Fruit fly (Drosophila melanogaster) whole organism, wandering third instar larva: ENCODE data around the gene CG14968.
A peak's percentile ranks its signal among the peaks of the same experiment; 100 is the strongest.

Experiments used
- Abd-B ChIP-seq: fragments of >200 bp; optimal IDR thresholded peaks from 2 replicates; lab custom pipeline; 2017; ENCODE audit warnings: missing biosample characterization, missing genetic modification characterization
- CG32264 ChIP-seq: fragments of 200-800 bp; sonication (Bioruptor generic); optimal IDR thresholded peaks from 2 replicates; lab custom pipeline; 2016; ENCODE audit warnings: missing biosample characterization, missing genetic modification characterization
- CG9705 ChIP-seq: fragments of 200-800 bp; sonication (Bioruptor generic); optimal IDR thresholded peaks from 2 replicates; lab custom pipeline; 2018; ENCODE audit warnings: missing biosample characterization, mild to moderate bottlenecking, missing genetic modification characterization
- Dfd ChIP-seq: fragments of >200 bp; optimal IDR thresholded peaks from 2 replicates; lab custom pipeline; 2017; ENCODE audit warnings: missing biosample characterization, missing genetic modification characterization
- Dif ChIP-seq: fragments of 200-275, 200-300 bp; sonication (Bioruptor generic); optimal IDR thresholded peaks from 2 replicates; lab custom pipeline; 2018; ENCODE audit warnings: missing biosample characterization, missing genetic modification characterization; ENCODE audit not compliant: partially characterized antibody
- HLH106 ChIP-seq: fragments of 200-800 bp; optimal IDR thresholded peaks from 3 replicates; lab custom pipeline; 2019; ENCODE audit warnings: missing biosample characterization, mild to moderate bottlenecking, missing genetic modification characterization, moderate library complexity
- Hnf4 ChIP-seq: fragments of 200-800 bp; sonication (Bioruptor generic); optimal IDR thresholded peaks from 2 replicates; lab custom pipeline; 2016; ENCODE audit warnings: missing biosample characterization, mild to moderate bottlenecking, missing genetic modification characterization
- Mio ChIP-seq: sonication (Bioruptor generic); optimal IDR thresholded peaks from 2 replicates; lab custom pipeline; 2016; ENCODE audit warnings: missing biosample characterization, missing genetic modification characterization
- Myc ChIP-seq: fragments of >200 bp; optimal IDR thresholded peaks from 2 replicates; lab custom pipeline; 2017
- N ChIP-seq: fragments of >200 bp; optimal IDR thresholded peaks from 2 replicates; lab custom pipeline; 2018; ENCODE audit warnings: missing biosample characterization, missing external identifiers, missing genetic modification characterization
- OdsH ChIP-seq: fragments of 200-800 bp; sonication (Bioruptor generic); optimal IDR thresholded peaks from 2 replicates; lab custom pipeline; 2016; ENCODE audit warnings: missing biosample characterization, mild to moderate bottlenecking, missing genetic modification characterization
- Rel ChIP-seq, 2 experiments: fragments of 200-800 bp; sonication (Bioruptor generic) in 1 of 2; optimal IDR thresholded peaks; 2 replicates in 1 of 2; 3 replicates in 1 of 2; lab custom pipeline; 2016 to 2019; ENCODE audit warnings: mild to moderate bottlenecking in 2 of 2, missing biosample characterization in 2 of 2, missing genetic modification characterization in 2 of 2, moderate library complexity in 1 of 2
- Sp1 ChIP-seq: fragments of 200-800 bp; sonication (Bioruptor generic); optimal IDR thresholded peaks from 3 replicates; lab custom pipeline; 2019; ENCODE audit warnings: missing biosample characterization, mild to moderate bottlenecking, missing genetic modification characterization, moderate library complexity
- Vsx2 ChIP-seq: fragments of 200-300, 225-300 bp; sonication (Bioruptor generic); optimal IDR thresholded peaks from 2 replicates; lab custom pipeline; 2018; ENCODE audit warnings: missing biosample characterization, missing genetic modification characterization; ENCODE audit not compliant: partially characterized antibody
- br ChIP-seq: fragments of 200-800 bp; sonication (Bioruptor generic); optimal IDR thresholded peaks from 2 replicates; lab custom pipeline; 2016; ENCODE audit warnings: missing biosample characterization, missing genetic modification characterization
- brk ChIP-seq: fragments of 200-800 bp; sonication (Bioruptor generic); optimal IDR thresholded peaks from 2 replicates; lab custom pipeline; 2016; ENCODE audit warnings: missing biosample characterization, mild to moderate bottlenecking, missing genetic modification characterization
- dsf ChIP-seq: sonication (Bioruptor generic); optimal IDR thresholded peaks from 2 replicates; lab custom pipeline; 2016; ENCODE audit warnings: missing biosample characterization, missing genetic modification characterization, borderline replicate concordance
- ey ChIP-seq: fragments of 200-800 bp; sonication (Bioruptor generic); optimal IDR thresholded peaks from 2 replicates; lab custom pipeline; 2016; ENCODE audit warnings: missing biosample characterization, missing genetic modification characterization
- fru ChIP-seq: fragments of 200-800 bp; sonication (Bioruptor generic); optimal IDR thresholded peaks from 3 replicates; lab custom pipeline; 2016; ENCODE audit warnings: missing biosample characterization, mild to moderate bottlenecking, missing genetic modification characterization
- h ChIP-seq: fragments of 200-800 bp; sonication (Bioruptor generic); optimal IDR thresholded peaks from 3 replicates; lab custom pipeline; 2016; ENCODE audit warnings: missing biosample characterization, mild to moderate bottlenecking, missing genetic modification characterization
- jim ChIP-seq: fragments of 175-275, 200-325 bp; sonication (Bioruptor generic); optimal IDR thresholded peaks from 2 replicates; lab custom pipeline; 2016; ENCODE audit warnings: missing biosample characterization, mild to moderate bottlenecking, missing genetic modification characterization
- lola ChIP-seq: fragments of >200 bp; optimal IDR thresholded peaks from 2 replicates; lab custom pipeline; 2017; ENCODE audit warnings: missing biosample characterization, missing genetic modification characterization
- pan ChIP-seq: fragments of >200 bp; optimal IDR thresholded peaks from 2 replicates; lab custom pipeline; 2017
- psq ChIP-seq: fragments of 200-800 bp; sonication (Bioruptor generic); optimal IDR thresholded peaks from 3 replicates; lab custom pipeline; 2017; ENCODE audit warnings: missing biosample characterization, mild to moderate bottlenecking, missing genetic modification characterization, moderate library complexity
- sage ChIP-seq: fragments of 200-800 bp; sonication (Bioruptor generic); optimal IDR thresholded peaks from 2 replicates; lab custom pipeline; 2016; ENCODE audit warnings: missing biosample characterization, mild to moderate bottlenecking, missing genetic modification characterization
- sv ChIP-seq: fragments of 200-800 bp; sonication (Bioruptor generic); optimal IDR thresholded peaks from 3 replicates; lab custom pipeline; 2016; ENCODE audit warnings: missing biosample characterization, missing genetic modification characterization
- tai ChIP-seq: sonication (Bioruptor generic); optimal IDR thresholded peaks from 2 replicates; lab custom pipeline; 2016; ENCODE audit warnings: missing biosample characterization, missing genetic modification characterization
- usp ChIP-seq: fragments of >200 bp; optimal IDR thresholded peaks from 2 replicates; lab custom pipeline; 2017; ENCODE audit warnings: missing biosample characterization, missing genetic modification characterization
- woc ChIP-seq: sonication (Bioruptor generic); optimal IDR thresholded peaks from 2 replicates; lab custom pipeline; 2016; ENCODE audit warnings: missing biosample characterization, mild to moderate bottlenecking, missing genetic modification characterization

The CG14968 gene

dm6 chr3L:3316441-3316840 is 13.5 kb upstream of the CG14968 start, which contains the start of gene Drsl5:
TSS of gene Drsl5 (plus strand) at chr3L:3316781.
- no peak for TF ChIP-seq tai (GFP tag; lab: Kevin White, UChicago)
- TF ChIP-seq Myc (lab: Kevin White, UChicago) = peak; percentile 24
- TF ChIP-seq, all 38 proteins: peak for 1

DNA sequence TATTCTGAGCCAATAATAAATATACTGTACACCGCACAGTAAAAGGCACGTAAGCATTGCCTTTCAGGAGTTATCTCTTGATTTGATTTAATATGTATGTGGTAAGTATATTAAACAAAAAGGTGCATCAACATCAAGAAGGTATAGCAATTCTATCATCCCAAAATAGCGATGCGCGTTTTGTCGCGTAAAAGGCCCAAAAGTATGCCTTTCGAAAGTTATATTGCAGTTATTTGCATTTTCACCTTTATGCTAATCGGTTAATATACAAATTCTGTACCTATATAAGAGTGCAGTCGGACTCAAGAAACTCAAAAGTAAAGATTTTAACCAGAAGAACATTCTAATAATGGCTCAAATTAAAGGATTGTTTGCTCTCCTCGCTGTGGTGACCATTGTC is 12.4 kb upstream of the CG14968 start, which contains the start of gene Drsl4:
Gene Drsl4, plus strand, starts transcription at position 333 of the 400 bp plus-strand sequence.
- TF ChIP-seq Dif (GFP tag; lab: Kevin White, UChicago) (no peak), Myc (lab: Kevin White, UChicago) (peak; percentile 68), Mio (no peak), HLH106 (tag; lab: Kevin White, UChicago) (no peak), pan (no peak), Hnf4 (peak; percentile 9)
- TF ChIP-seq, all 38 proteins: peak for 2

DNA sequence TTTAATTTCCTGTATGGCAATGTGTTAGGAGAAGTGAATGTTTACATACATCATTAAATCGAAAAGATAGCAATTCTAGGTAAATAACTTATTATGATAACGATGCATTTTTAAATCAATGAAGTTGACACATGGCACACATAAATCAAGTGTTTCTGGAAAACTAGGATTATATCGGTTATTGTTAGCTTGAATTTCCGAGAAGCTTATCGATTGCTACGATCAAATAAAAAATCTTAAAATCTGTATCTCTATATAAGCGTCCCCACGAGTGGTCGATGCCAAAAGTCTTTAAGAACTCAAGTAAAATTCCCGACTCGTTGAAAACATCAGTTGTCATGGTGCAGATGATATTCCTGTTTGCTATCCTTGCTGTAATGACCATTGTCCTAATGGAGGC is 11.8 kb upstream of the CG14968 start, which contains the start of gene Drsl3:
Gene Drsl3, plus strand, starts transcription at position 301 of the 400 bp plus-strand sequence.
- TF ChIP-seq Myc (lab: Kevin White, UChicago) (no peak), sage (no peak), Mio (no peak), psq (GFP tag; lab: Kevin White, UChicago) (no peak), tai (GFP tag; lab: Kevin White, UChicago) (no peak), Hnf4 (no peak), sv (no peak), Vsx2 (no peak), ey (GFP tag; lab: Kevin White, UChicago) (no peak)
- TF ChIP-seq, all 38 proteins: peak for 0

dm6 chr3L:3314049-3314448 is 11.1 kb upstream of the CG14968 start, which contains the start of gene Drsl2:
TSS of gene Drsl2 (plus strand) at chr3L:3314349.
- no peak for TF ChIP-seq h (GFP tag; lab: Kevin White, UChicago)
- no peak for TF ChIP-seq Dfd (GFP tag; lab: Kevin White, UChicago)
- no peak for TF ChIP-seq Rel (GFP tag; optimal IDR thresholded peaks at IDR 0.05; lab: Kevin White, UChicago)
- TF ChIP-seq Rel (tag; optimal IDR thresholded peaks at IDR 0.05; lab: Kevin White, UChicago) = no peak
- no peak for TF ChIP-seq Myc (lab: Kevin White, UChicago)
- TF ChIP-seq sage = no peak
- no peak for TF ChIP-seq HLH106 (tag; lab: Kevin White, UChicago)
- no peak for TF ChIP-seq Vsx2
- TF ChIP-seq CG32264 (GFP tag; lab: Kevin White, UChicago) = no peak
- no peak for TF ChIP-seq Sp1
- no peak for TF ChIP-seq CG9705
- TF ChIP-seq usp (GFP tag; lab: Kevin White, UChicago) = no peak
- TF ChIP-seq woc (GFP tag; lab: Kevin White, UChicago) = no peak
- no peak for TF ChIP-seq psq (GFP tag; lab: Kevin White, UChicago)

DNA sequence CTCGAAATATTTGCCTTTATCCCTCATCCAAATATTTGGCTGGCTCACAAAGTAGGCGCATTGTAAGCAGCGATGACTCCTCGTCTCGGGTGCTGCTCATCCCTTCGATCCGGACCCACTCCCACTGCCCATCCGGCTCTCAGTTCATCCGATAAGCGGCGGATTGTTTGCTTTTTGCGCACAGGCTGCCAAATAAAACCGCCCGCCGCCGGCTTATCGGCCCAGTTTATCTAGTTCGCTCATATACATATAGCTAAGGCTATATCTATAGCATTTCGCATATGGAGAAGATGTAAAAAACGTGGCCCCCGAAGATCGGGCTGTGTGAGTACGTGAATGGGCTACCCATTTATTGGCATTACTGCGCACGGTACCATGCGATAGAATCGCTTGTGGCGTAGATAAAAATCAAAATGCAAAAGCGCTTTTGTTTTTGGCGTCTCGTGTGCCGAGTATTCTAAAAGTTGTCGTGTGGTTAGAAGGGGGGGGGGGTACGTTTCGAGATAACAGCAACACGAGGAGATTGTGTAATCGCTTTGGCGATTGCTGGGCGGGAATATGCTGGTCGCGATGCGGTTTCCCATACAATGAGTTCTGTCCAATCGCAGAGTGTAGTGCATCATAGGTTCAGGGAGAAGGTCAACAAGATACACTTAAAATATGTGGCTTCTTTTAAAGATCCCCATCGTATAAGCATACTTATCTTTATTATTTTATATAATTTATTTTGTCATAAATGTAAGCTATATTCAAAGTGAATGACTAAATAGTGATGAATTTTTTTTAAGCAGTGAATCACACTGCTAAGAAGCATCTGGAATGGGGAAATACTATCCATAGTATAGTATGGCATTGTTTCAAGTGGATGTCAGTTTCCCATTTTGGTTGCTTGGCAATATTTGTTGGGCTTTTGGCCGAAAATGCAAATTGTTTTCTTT is 6.0 kb upstream of the CG14968 start:
- TF ChIP-seq pan (no peak), Sp1 (peak; percentile 6), dsf (GFP tag; lab: Kevin White, UChicago) (no peak), brk (GFP tag; lab: Kevin White, UChicago) (no peak), br (GFP tag; lab: Kevin White, UChicago) (peak; percentile 20), OdsH (GFP tag; lab: Kevin White, UChicago) (peak; percentile 13), fru (GFP tag; lab: Kevin White, UChicago) (peak; percentile 48), Abd-B (no peak), Rel (GFP tag; optimal IDR thresholded peaks at IDR 0.05; lab: Kevin White, UChicago) (no peak), Rel (tag; optimal IDR thresholded peaks at IDR 0.05; lab: Kevin White, UChicago) (peak; percentile 10), lola (GFP tag; lab: Kevin White, UChicago) (no peak), ey (GFP tag; lab: Kevin White, UChicago) (no peak), jim (GFP tag; lab: Kevin White, UChicago) (no peak), N (no peak), usp (GFP tag; lab: Kevin White, UChicago) (no peak), Dfd (GFP tag; lab: Kevin White, UChicago) (no peak), h (GFP tag; lab: Kevin White, UChicago) (peak; percentile 52)
